Worm (Caenorhabditis elegans) whole organism, young adult: ENCODE measurements around the gene C26B9.3.

Source experiments
- B0336.3 ChIP-seq: fragments of 200-800 bp; sonication (Bioruptor generic); IDR thresholded peaks from 2 replicates; pipeline ENCODE4 v1.3.6; 2022; ENCODE audit warnings: missing genetic modification characterization, missing compliant biosample characterization
- C06A6.2 ChIP-seq: fragments of 200-800 bp; sonication (Bioruptor generic); conservative IDR thresholded peaks from 2 replicates; pipeline ENCODE4 v1.3.6; 2022; ENCODE audit warnings: missing genetic modification characterization, missing compliant biosample characterization
- F39B2.1 ChIP-seq: fragments of 200-800 bp; sonication (Bioruptor generic); IDR thresholded peaks from 2 replicates; pipeline ENCODE4 v1.3.6; 2022; ENCODE audit warnings: missing genetic modification reagents, missing genetic modification characterization, missing compliant biosample characterization
- K12H6.12 ChIP-seq: fragments of 200-800 bp; sonication (Bioruptor generic); optimal IDR thresholded peaks from 2 replicates; lab custom pipeline; 2018; ENCODE audit warnings: mild to moderate bottlenecking, missing genetic modification characterization, missing compliant biosample characterization
- T26A5.8 ChIP-seq: sonication (generic microtip); optimal IDR thresholded peaks from 2 replicates; lab custom pipeline; 2016; ENCODE audit warnings: missing genetic modification characterization, missing compliant biosample characterization
- attf-6 ChIP-seq: fragments of 200-800 bp; sonication (Bioruptor generic); IDR thresholded peaks from 2 replicates; pipeline ENCODE4 v1.3.6; 2022; ENCODE audit warnings: missing genetic modification reagents, missing genetic modification characterization, missing compliant biosample characterization
- cebp-2 ChIP-seq: fragments of 200-800 bp; sonication (Bioruptor generic); IDR thresholded peaks from 2 replicates; pipeline ENCODE4 v1.3.6; 2022; ENCODE audit warnings: missing genetic modification characterization, missing compliant biosample characterization
- ceh-100 ChIP-seq: fragments of 200-800 bp; sonication (Bioruptor generic); IDR thresholded peaks from 2 replicates; pipeline ENCODE4 v1.3.6; 2022; ENCODE audit warnings: missing genetic modification reagents, missing genetic modification characterization, missing compliant biosample characterization
- ceh-40 ChIP-seq: fragments of 200-800 bp; sonication (Bioruptor generic); IDR thresholded peaks from 2 replicates; pipeline ENCODE4 v1.3.6; 2022; ENCODE audit warnings: missing genetic modification characterization, missing compliant biosample characterization
- ceh-58 ChIP-seq: fragments of 200-800 bp; sonication (Bioruptor generic); IDR thresholded peaks from 2 replicates; pipeline ENCODE4 v1.3.6; 2022; ENCODE audit warnings: missing genetic modification characterization, missing compliant biosample characterization
- ceh-91 ChIP-seq: fragments of 200-800 bp; sonication (Bioruptor generic); IDR thresholded peaks from 2 replicates; pipeline ENCODE4 v1.3.6; 2022; ENCODE audit warnings: missing genetic modification reagents, missing genetic modification characterization, missing compliant biosample characterization
- chd-7 ChIP-seq: sonication (generic microtip); optimal IDR thresholded peaks from 2 replicates; lab custom pipeline; 2016; ENCODE audit warnings: mild to moderate bottlenecking, missing genetic modification characterization, moderate library complexity, missing compliant biosample characterization
- efl-1 ChIP-seq: fragments of 150-350 bp; optimal IDR thresholded peaks from 2 replicates; lab custom pipeline; 2014; ENCODE audit warnings: missing biosample characterization, missing genetic modification reagents, missing genetic modification characterization
- egl-18 ChIP-seq: fragments of 200-800 bp; sonication (Bioruptor generic); IDR thresholded peaks from 2 replicates; pipeline ENCODE4 v1.3.6; 2022; ENCODE audit warnings: missing genetic modification reagents, missing genetic modification characterization, missing compliant biosample characterization
- ets-4 ChIP-seq: fragments of 200-800 bp; sonication (Bioruptor generic); optimal IDR thresholded peaks from 2 replicates; lab custom pipeline; 2018; ENCODE audit warnings: mild to moderate bottlenecking, missing genetic modification characterization, missing compliant biosample characterization
- fkh-3 ChIP-seq: sonication (generic microtip); optimal IDR thresholded peaks from 2 replicates; lab custom pipeline; 2016; ENCODE audit warnings: mild to moderate bottlenecking, missing genetic modification characterization, missing compliant biosample characterization
- gei-17 ChIP-seq: fragments of 200-800 bp; sonication (Bioruptor generic); optimal IDR thresholded peaks from 2 replicates; lab custom pipeline; 2018; ENCODE audit warnings: mild to moderate bottlenecking, missing genetic modification characterization, missing compliant biosample characterization
- hmg-1.2 ChIP-seq: fragments of 200-800 bp; sonication (Bioruptor generic); IDR thresholded peaks from 2 replicates; pipeline ENCODE4 v1.3.6; 2022; ENCODE audit warnings: missing genetic modification reagents, missing genetic modification characterization, missing compliant biosample characterization
- let-526 ChIP-seq: fragments of 200-800 bp; sonication (Bioruptor generic); IDR thresholded peaks from 2 replicates; pipeline ENCODE4 v1.3.6; 2022; ENCODE audit warnings: missing genetic modification reagents, missing genetic modification characterization, missing compliant biosample characterization
- let-607 ChIP-seq, 2 experiments: fragments of 200-800 bp in 1 of 2; sonication (Bioruptor generic) in 1 of 2; sonication (generic microtip) in 1 of 2; optimal IDR thresholded peaks; 2 replicates each; lab custom pipeline; 2016 to 2018; ENCODE audit warnings: mild to moderate bottlenecking in 2 of 2, missing compliant biosample characterization in 2 of 2, missing genetic modification characterization in 2 of 2, moderate library complexity in 2 of 2, missing genotype in 1 of 2
- lin-26 ChIP-seq: fragments of 200-800 bp; sonication (Bioruptor generic); IDR thresholded peaks from 2 replicates; pipeline ENCODE4 v1.3.6; 2022; ENCODE audit warnings: missing genetic modification reagents, missing genetic modification characterization, missing compliant biosample characterization
- lin-40 ChIP-seq: sonication (generic microtip); optimal IDR thresholded peaks from 2 replicates; lab custom pipeline; 2016; ENCODE audit warnings: missing genetic modification characterization, mild to moderate bottlenecking, missing compliant biosample characterization, missing genotype, missing genetic modification reagents
- lsl-1 ChIP-seq: fragments of 200-800 bp; sonication (Bioruptor generic); optimal IDR thresholded peaks from 2 replicates; lab custom pipeline; 2018; ENCODE audit warnings: mild to moderate bottlenecking, missing genetic modification characterization, moderate library complexity, missing compliant biosample characterization
- madf-10 ChIP-seq: sonication (generic microtip); optimal IDR thresholded peaks from 2 replicates; lab custom pipeline; 2016; ENCODE audit warnings: mild to moderate bottlenecking, missing genetic modification characterization, missing compliant biosample characterization
- madf-6 ChIP-seq: fragments of 200-800 bp; sonication (Bioruptor generic); IDR thresholded peaks from 2 replicates; pipeline ENCODE4 v1.3.6; 2022; ENCODE audit warnings: missing genetic modification reagents, missing genetic modification characterization, missing compliant biosample characterization
- madf-8 ChIP-seq: fragments of 200-800 bp; sonication (Bioruptor generic); conservative IDR thresholded peaks from 2 replicates; pipeline ENCODE4 v1.3.6; 2022; ENCODE audit warnings: missing genetic modification reagents, missing genetic modification characterization, missing compliant biosample characterization
- mcd-1 ChIP-seq: fragments of 200-800 bp; sonication (Bioruptor generic); IDR thresholded peaks from 2 replicates; pipeline ENCODE4 v1.3.6; 2022; ENCODE audit warnings: missing genetic modification reagents, missing genetic modification characterization, missing compliant biosample characterization
- mes-4 ChIP-seq: sonication (generic microtip); optimal IDR thresholded peaks from 2 replicates; lab custom pipeline; 2016; ENCODE audit warnings: missing genotype, missing genetic modification characterization, missing compliant biosample characterization
- nfya-2 ChIP-seq: fragments of 200-800 bp; sonication (Bioruptor generic); IDR thresholded peaks from 2 replicates; pipeline ENCODE4 v1.3.6; 2022; ENCODE audit warnings: missing genetic modification reagents, missing genetic modification characterization, missing compliant biosample characterization
- nhr-120 ChIP-seq: fragments of 200-800 bp; sonication (Bioruptor generic); IDR thresholded peaks from 2 replicates; pipeline ENCODE4 v1.3.6; 2022; ENCODE audit warnings: missing genetic modification characterization, missing compliant biosample characterization
- nhr-179 ChIP-seq: sonication (generic microtip); optimal IDR thresholded peaks from 2 replicates; lab custom pipeline; 2016; ENCODE audit warnings: mild to moderate bottlenecking, missing genetic modification characterization, missing compliant biosample characterization
- nhr-80 ChIP-seq: sonication (generic microtip); optimal IDR thresholded peaks from 2 replicates; lab custom pipeline; 2016; ENCODE audit warnings: missing genetic modification characterization, missing compliant biosample characterization
- rec-8 ChIP-seq, 2 experiments: sonication (generic microtip); optimal IDR thresholded peaks; 2 replicates each; lab custom pipeline; 2016; ENCODE audit warnings: mild to moderate bottlenecking in 2 of 2, missing genetic modification characterization in 2 of 2, missing genetic modification reagents in 2 of 2, missing genotype in 2 of 2, missing biosample characterization in 1 of 2, missing compliant biosample characterization in 1 of 2, moderate library complexity in 1 of 2
- repo-1 ChIP-seq: sonication (generic microtip); optimal IDR thresholded peaks from 2 replicates; lab custom pipeline; 2017; ENCODE audit warnings: mild to moderate bottlenecking, missing genetic modification characterization, missing compliant biosample characterization
- snpc-4 ChIP-seq, 5 experiments: fragments of 150-350 bp in 1 of 5; sonication (generic microtip) in 4 of 5; optimal IDR thresholded peaks; 2 replicates each; lab custom pipeline; 2014 to 2018; ENCODE audit warnings: missing genetic modification characterization in 5 of 5, missing biosample characterization in 3 of 5, antibody characterized with exemption in 2 of 5, mild to moderate bottlenecking in 2 of 5, missing compliant biosample characterization in 2 of 5, missing genotype in 2 of 5, moderate library complexity in 2 of 5, missing genetic modification reagents in 1 of 5
- tlf-1 ChIP-seq: fragments of 200-800 bp; sonication (Bioruptor generic); optimal IDR thresholded peaks from 2 replicates; lab custom pipeline; 2018; ENCODE audit warnings: mild to moderate bottlenecking, missing genetic modification characterization, missing compliant biosample characterization
- unc-130 ChIP-seq: sonication (generic microtip); optimal IDR thresholded peaks from 2 replicates; lab custom pipeline; 2016; ENCODE audit warnings: missing genetic modification reagents, missing genetic modification characterization, missing compliant biosample characterization
- xnd-1 ChIP-seq: sonication (generic microtip); optimal IDR thresholded peaks from 2 replicates; lab custom pipeline; 2016; ENCODE audit warnings: missing genotype, missing genetic modification reagents, missing genetic modification characterization, missing compliant biosample characterization
- ztf-28 ChIP-seq: fragments of 200-800 bp; sonication (Bioruptor generic); IDR thresholded peaks from 2 replicates; pipeline ENCODE4 v1.3.6; 2022; ENCODE audit warnings: missing genetic modification reagents, missing genetic modification characterization, missing compliant biosample characterization
- ztf-3 ChIP-seq: fragments of 200-800 bp; sonication (Bioruptor generic); optimal IDR thresholded peaks from 2 replicates; lab custom pipeline; 2018; ENCODE audit warnings: mild to moderate bottlenecking, missing genetic modification characterization, missing compliant biosample characterization

The C26B9.3 gene

ce11 chrX:5372638-5373037 is 34.5 kb downstream of the C26B9.3 start, which contains the start of gene F35C8.8:
TSS of gene F35C8.8 (minus strand) at chrX:5372639.
- TF ChIP-seq egl-18 (GFP tag; lab: Robert Waterston, UW) (no peak), xnd-1 (tag; lab: Kevin White, UChicago) (peak; percentile 7), hmg-1.2 (GFP tag; lab: Robert Waterston, UW) (peak; percentile 48), madf-8 (GFP tag; lab: Robert Waterston, UW) (peak; percentile 27; the same call in 1 of the 2 replicates), rec-8 (tag; optimal IDR thresholded peaks at IDR 0.05; lab: Kevin White, UChicago) (no peak), repo-1 (tag; lab: Kevin White, UChicago) (no peak), lin-26 (GFP tag; lab: Robert Waterston, UW) (no peak), efl-1 (peak; percentile 66), ztf-3 (GFP tag; lab: Kevin White, UChicago) (no peak), nhr-80 (tag; lab: Kevin White, UChicago) (no peak), madf-10 (no peak), tlf-1 (GFP tag; lab: Kevin White, UChicago) (no peak), madf-6 (GFP tag; lab: Robert Waterston, UW) (peak; percentile 80)

- TF ChIP-seq T26A5.8 (no peak), rec-8 (tag; optimal IDR thresholded peaks at IDR 0.05; lab: Kevin White, UChicago) (no peak), attf-6 (no peak), lin-40 (tag; lab: Kevin White, UChicago) (no peak), B0336.3 (GFP tag; lab: Robert Waterston, UW) (no peak), unc-130 (GFP tag; lab: Kevin White, UChicago) (no peak), snpc-4 (GFP tag; optimal IDR thresholded peaks at IDR 0.05; lab: Kevin White, UChicago) (no peak), snpc-4 (tag; optimal IDR thresholded peaks at IDR 0.05; lab: Kevin White, UChicago) (no peak), let-607 (tag; optimal IDR thresholded peaks at IDR 0.05; lab: Kevin White, UChicago) (no peak), nhr-120 (no peak), ztf-28 (no peak), ceh-40 (no peak), gei-17 (GFP tag; lab: Kevin White, UChicago) (no peak), ceh-58 (GFP tag; lab: Robert Waterston, UW) (no peak), K12H6.12 (tag; lab: Kevin White, UChicago) (no peak), chd-7 (tag; lab: Kevin White, UChicago) (no peak), ceh-91 (GFP tag; lab: Robert Waterston, UW) (no peak), lsl-1 (no peak), egl-18 (GFP tag; lab: Robert Waterston, UW) (no peak), let-526 (no peak), C06A6.2 (GFP tag; lab: Robert Waterston, UW) (no peak)
- TF ChIP-seq, all 124 proteins: peak for 0
These were observed 35.5 kb downstream of the C26B9.3 start for ce11 chrX:5373597-5373996.

ce11 chrX:5374742-5375141 is 36.6 kb downstream of the C26B9.3 start, which contains the start of gene sek-4:
TSS of gene sek-4 (plus strand) at chrX:5375059.
- TF ChIP-seq nhr-80 (tag; lab: Kevin White, UChicago) (peak; percentile 57), ztf-28 (no peak)

- TF ChIP-seq mcd-1 (GFP tag; lab: Robert Waterston, UW) (no peak), mes-4 (tag; lab: Kevin White, UChicago) (no peak), madf-10 (no peak), fkh-3 (tag; lab: Kevin White, UChicago) (no peak), cebp-2 (GFP tag; lab: Robert Waterston, UW) (no peak), snpc-4 (GFP tag; optimal IDR thresholded peaks at IDR 0.05; lab: Kevin White, UChicago) (no peak), snpc-4 (tag; optimal IDR thresholded peaks at IDR 0.05; lab: Kevin White, UChicago) (no peak), ets-4 (no peak), nhr-179 (tag; lab: Kevin White, UChicago) (no peak), C06A6.2 (GFP tag; lab: Robert Waterston, UW) (no peak), nfya-2 (GFP tag; lab: Robert Waterston, UW) (no peak), rec-8 (tag; optimal IDR thresholded peaks at IDR 0.05; lab: Kevin White, UChicago) (no peak), repo-1 (tag; lab: Kevin White, UChicago) (no peak), madf-6 (GFP tag; lab: Robert Waterston, UW) (no peak), F39B2.1 (no peak), ceh-100 (GFP tag; lab: Robert Waterston, UW) (no peak), egl-18 (GFP tag; lab: Robert Waterston, UW) (no peak), let-526 (no peak)
These were observed 39.2 kb downstream of the C26B9.3 start, which contains the start of gene sek-5 for ce11 chrX:5377307-5377706. TSS of gene sek-5 (plus strand) at chrX:5377607.
